Fruit fly (Drosophila melanogaster) whole organism, embryonic: ENCODE data around the gene CG5928.

Experiments
- Aef1 ChIP-seq: fragments of 200-800 bp; sonication (Bioruptor generic); IDR thresholded peaks from 3 replicates; pipeline ENCODE4 v1.3.6; 2022; ENCODE audit warnings: missing biosample characterization, missing genetic modification characterization
- BtbVII ChIP-seq: fragments of 200-800 bp; sonication (Bioruptor generic); optimal IDR thresholded peaks from 3 replicates; lab custom pipeline; 2017; ENCODE audit warnings: missing biosample characterization, mild to moderate bottlenecking, missing genetic modification characterization
- CG10462 ChIP-seq: fragments of 200-800 bp; sonication (Bioruptor generic); optimal IDR thresholded peaks from 2 replicates; lab custom pipeline; 2016; ENCODE audit warnings: missing biosample characterization, missing genetic modification characterization
- CG12219 ChIP-seq: fragments of 200-800 bp; sonication (Bioruptor generic); optimal IDR thresholded peaks from 3 replicates; lab custom pipeline; 2018; ENCODE audit warnings: missing biosample characterization, mild to moderate bottlenecking, missing genetic modification characterization
- CG12299 ChIP-seq: fragments of 200-800 bp; sonication (Bioruptor generic); optimal IDR thresholded peaks from 2 replicates; lab custom pipeline; 2018; ENCODE audit warnings: missing biosample characterization, mild to moderate bottlenecking, missing genetic modification characterization
- CG14710 ChIP-seq: fragments of 200-800 bp; sonication (Bioruptor generic); optimal IDR thresholded peaks from 3 replicates; lab custom pipeline; 2019; ENCODE audit warnings: missing biosample characterization, mild to moderate bottlenecking, missing genetic modification characterization, moderate library complexity
- CG16815 ChIP-seq: fragments of 200-800 bp; sonication (Bioruptor generic); optimal IDR thresholded peaks from 3 replicates; lab custom pipeline; 2017; ENCODE audit warnings: missing biosample characterization, mild to moderate bottlenecking, missing genetic modification characterization
- CG1792 ChIP-seq: fragments of 200-800 bp; sonication (Bioruptor generic); optimal IDR thresholded peaks from 2 replicates; lab custom pipeline; 2016; ENCODE audit warnings: missing biosample characterization, missing genetic modification characterization
- CG18262 ChIP-seq: fragments of 200-800 bp; optimal IDR thresholded peaks from 3 replicates; lab custom pipeline; 2019; ENCODE audit warnings: missing biosample characterization, mild to moderate bottlenecking, missing genetic modification characterization, moderate library complexity
- CG30403 ChIP-seq: fragments of 200-800 bp; sonication (Bioruptor generic); optimal IDR thresholded peaks from 3 replicates; lab custom pipeline; 2016; ENCODE audit warnings: missing biosample characterization, missing genetic modification characterization
- CG31441 ChIP-seq: fragments of 200-800 bp; sonication (Bioruptor generic); IDR thresholded peaks from 2 replicates; pipeline ENCODE4 v1.3.6; 2022; ENCODE audit warnings: missing biosample characterization, missing genetic modification characterization
- CG5245 ChIP-seq: fragments of 200-800 bp; sonication (Bioruptor generic); optimal IDR thresholded peaks from 3 replicates; lab custom pipeline; 2016; ENCODE audit warnings: missing biosample characterization, missing genetic modification characterization
- CG6272 ChIP-seq: fragments of 200-800 bp; sonication (Bioruptor generic); IDR thresholded peaks from 2 replicates; pipeline ENCODE4 v1.3.6; 2022; ENCODE audit warnings: missing biosample characterization, missing genetic modification characterization
- CG6683 ChIP-seq: fragments of 200-800 bp; sonication (Bioruptor generic); optimal IDR thresholded peaks from 2 replicates; lab custom pipeline; 2017; ENCODE audit warnings: missing biosample characterization, mild to moderate bottlenecking, missing genetic modification characterization, missing genetic modification reagents
- CG7745 ChIP-seq: fragments of 200-800 bp; sonication (Bioruptor generic); optimal IDR thresholded peaks from 2 replicates; lab custom pipeline; 2018; ENCODE audit warnings: missing biosample characterization, mild to moderate bottlenecking, missing genetic modification characterization, moderate library complexity
- CTCF ChIP-seq: fragments of 200-800 bp; sonication (Bioruptor generic); optimal IDR thresholded peaks from 2 replicates; lab custom pipeline; 2017; ENCODE audit warnings: missing biosample characterization, mild to moderate bottlenecking, missing genetic modification characterization, moderate library complexity
- CoRest ChIP-seq: fragments of 200-800 bp; sonication (Bioruptor generic); optimal IDR thresholded peaks from 3 replicates; lab custom pipeline; 2018; ENCODE audit warnings: missing biosample characterization, mild to moderate bottlenecking, missing genetic modification characterization, moderate library complexity
- Dip2 ChIP-seq: fragments of 200-800 bp; sonication (Bioruptor generic); IDR thresholded peaks from 2 replicates; pipeline ENCODE4 v1.3.6; 2022; ENCODE audit warnings: missing biosample characterization, missing genetic modification characterization
- Dref ChIP-seq: fragments of 200-800 bp; sonication (Bioruptor generic); IDR thresholded peaks from 2 replicates; pipeline ENCODE4 v1.3.6; 2022; ENCODE audit warnings: missing biosample characterization, missing genetic modification characterization
- Drgx ChIP-seq: fragments of 200-800 bp; sonication (Bioruptor generic); IDR thresholded peaks from 2 replicates; pipeline ENCODE4 v1.3.6; 2022; ENCODE audit warnings: missing biosample characterization, missing genetic modification characterization
- Hr51 ChIP-seq, 2 experiments: fragments of 200-800 bp; sonication (Bioruptor generic); optimal IDR thresholded peaks; 2 replicates in 1 of 2; 3 replicates in 1 of 2; lab custom pipeline; 2016 to 2018; ENCODE audit warnings: missing biosample characterization in 2 of 2, missing genetic modification characterization in 2 of 2, mild to moderate bottlenecking in 1 of 2, moderate library complexity in 1 of 2
- Mrtf ChIP-seq: fragments of 200-800 bp; sonication (Bioruptor generic); IDR thresholded peaks from 3 replicates; pipeline ENCODE4 v1.3.6; 2022; ENCODE audit warnings: missing biosample characterization, missing genetic modification characterization
- Nf-YC ChIP-seq: fragments of 200-800 bp; optimal IDR thresholded peaks from 3 replicates; lab custom pipeline; 2019; ENCODE audit warnings: missing biosample characterization, mild to moderate bottlenecking, missing genetic modification characterization, moderate library complexity
- Oli ChIP-seq: fragments of 200-800 bp; sonication (Bioruptor generic); optimal IDR thresholded peaks from 2 replicates; lab custom pipeline; 2018; ENCODE audit warnings: missing biosample characterization, mild to moderate bottlenecking, missing genetic modification characterization, moderate library complexity
- PHDP ChIP-seq: fragments of 200-800 bp; sonication (Bioruptor generic); optimal IDR thresholded peaks from 3 replicates; lab custom pipeline; 2018; ENCODE audit warnings: missing biosample characterization, mild to moderate bottlenecking, missing genetic modification characterization, moderate library complexity
- Ptx1 ChIP-seq: fragments of 200-800 bp; sonication (Bioruptor generic); IDR thresholded peaks from 2 replicates; pipeline ENCODE4 v1.3.6; 2022; ENCODE audit warnings: missing biosample characterization, missing genetic modification characterization
- Scr ChIP-seq: fragments of 200-800 bp; sonication (Bioruptor generic); IDR thresholded peaks from 2 replicates; pipeline ENCODE4 v1.3.6; 2022; ENCODE audit warnings: missing biosample characterization, missing genetic modification characterization; ENCODE audit not compliant: partially characterized antibody
- Sin3A ChIP-seq: fragments of >200 bp; optimal IDR thresholded peaks from 2 replicates; lab custom pipeline; 2018
- Sry-δ ChIP-seq: fragments of 200-800 bp; sonication (Bioruptor generic); optimal IDR thresholded peaks from 2 replicates; lab custom pipeline; 2016; ENCODE audit warnings: missing biosample characterization, missing genetic modification characterization
- Trl ChIP-seq, 3 experiments: fragments of >200 bp in 2 of 3; fragments of 200-800 bp in 1 of 3; sonication (Bioruptor generic) in 1 of 3; optimal IDR thresholded peaks; 2 replicates in 1 of 3; 3 replicates in 2 of 3; lab custom pipeline; 2016 to 2017; ENCODE audit warnings: missing biosample characterization in 1 of 3, missing genetic modification characterization in 1 of 3
- Xrp1 ChIP-seq: fragments of 200-800 bp; sonication (Bioruptor generic); IDR thresholded peaks from 2 replicates; pipeline ENCODE4 v1.3.6; 2022; ENCODE audit warnings: missing biosample characterization, missing genetic modification characterization
- amos ChIP-seq: fragments of 200-800 bp; sonication (Bioruptor generic); IDR thresholded peaks from 2 replicates; pipeline ENCODE4 v1.3.6; 2022; ENCODE audit warnings: missing biosample characterization, missing genetic modification characterization; ENCODE audit not compliant: partially characterized antibody
- chn ChIP-seq: fragments of 200-800 bp; sonication (Bioruptor generic); optimal IDR thresholded peaks from 2 replicates; lab custom pipeline; 2016; ENCODE audit warnings: missing biosample characterization, missing genetic modification characterization
- ems ChIP-seq: fragments of 200-800 bp; sonication (Bioruptor generic); optimal IDR thresholded peaks from 3 replicates; lab custom pipeline; 2016; ENCODE audit warnings: missing biosample characterization, missing genetic modification characterization
- gsb ChIP-seq: fragments of 200-800 bp; sonication (Bioruptor generic); IDR thresholded peaks from 2 replicates; pipeline ENCODE4 v1.3.6; 2022; ENCODE audit warnings: missing biosample characterization, missing genetic modification characterization
- hb ChIP-seq: fragments of 200-800 bp; sonication (Bioruptor generic); IDR thresholded peaks from 3 replicates; pipeline ENCODE4 v1.3.6; 2022; ENCODE audit warnings: missing biosample characterization, missing genetic modification characterization; ENCODE audit not compliant: partially characterized antibody
- lbe ChIP-seq: fragments of 200-800 bp; sonication (Bioruptor generic); optimal IDR thresholded peaks from 2 replicates; lab custom pipeline; 2016; ENCODE audit warnings: missing biosample characterization, mild to moderate bottlenecking, missing genetic modification characterization
- lola ChIP-seq, 3 experiments: fragments of >200 bp in 2 of 3; fragments of 200-800 bp in 1 of 3; sonication (Bioruptor generic) in 1 of 3; optimal IDR thresholded peaks; 2 replicates each; lab custom pipeline; 2017 to 2019; ENCODE audit warnings: missing biosample characterization in 3 of 3, missing genetic modification characterization in 3 of 3, mild to moderate bottlenecking in 1 of 3, moderate library complexity in 1 of 3
- mam ChIP-seq: fragments of 200-800 bp; sonication (Bioruptor generic); optimal IDR thresholded peaks from 3 replicates; lab custom pipeline; 2016; ENCODE audit warnings: missing biosample characterization, missing genetic modification characterization
- oc ChIP-seq: fragments of 200-800 bp; sonication (Bioruptor generic); optimal IDR thresholded peaks from 2 replicates; lab custom pipeline; 2018; ENCODE audit warnings: missing biosample characterization, mild to moderate bottlenecking, missing genetic modification characterization, moderate library complexity
- odd ChIP-seq: fragments of 200-800 bp; sonication (Bioruptor generic); optimal IDR thresholded peaks from 2 replicates; lab custom pipeline; 2017; ENCODE audit warnings: missing biosample characterization, mild to moderate bottlenecking, missing genetic modification characterization
- pfk ChIP-seq: fragments of 200-800 bp; sonication (Bioruptor generic); optimal IDR thresholded peaks from 2 replicates; lab custom pipeline; 2018; ENCODE audit warnings: missing biosample characterization, mild to moderate bottlenecking, missing genetic modification characterization, moderate library complexity
- pho ChIP-seq: fragments of 200-800 bp; sonication (Bioruptor generic); optimal IDR thresholded peaks from 2 replicates; lab custom pipeline; 2016; ENCODE audit warnings: missing biosample characterization, missing genetic modification characterization
- pum ChIP-seq: fragments of 200-800 bp; sonication (Bioruptor generic); optimal IDR thresholded peaks from 2 replicates; lab custom pipeline; 2016; ENCODE audit warnings: missing biosample characterization, missing genetic modification characterization
- run ChIP-seq: fragments of 200-800 bp; sonication (Bioruptor generic); optimal IDR thresholded peaks from 3 replicates; lab custom pipeline; 2018; ENCODE audit warnings: missing biosample characterization, mild to moderate bottlenecking, missing genetic modification characterization
- schlank ChIP-seq: fragments of 200-800 bp; sonication (Bioruptor generic); optimal IDR thresholded peaks from 2 replicates; lab custom pipeline; 2018; ENCODE audit warnings: missing biosample characterization, mild to moderate bottlenecking, missing genetic modification characterization
- sima ChIP-seq: fragments of 200-800 bp; sonication (Bioruptor generic); optimal IDR thresholded peaks from 2 replicates; lab custom pipeline; 2016; ENCODE audit warnings: missing biosample characterization, missing genetic modification characterization
- slbo ChIP-seq: fragments of 200-800 bp; sonication (Bioruptor generic); IDR thresholded peaks from 2 replicates; pipeline ENCODE4 v1.3.6; 2022; ENCODE audit warnings: missing biosample characterization, missing genetic modification characterization
- so ChIP-seq: fragments of 200-800 bp; sonication (Bioruptor generic); IDR thresholded peaks from 3 replicates; pipeline ENCODE4 v1.3.6; 2022; ENCODE audit warnings: missing biosample characterization, missing genetic modification characterization
- usp ChIP-seq: fragments of >200 bp; optimal IDR thresholded peaks from 2 replicates; lab custom pipeline; 2017; ENCODE audit warnings: missing biosample characterization, missing genetic modification characterization

CG5928 gene

dm6 chrX:6037180-6037946, 30.4 kb upstream of the CG5928 start, which contains the start of the genes rux and MCTS1 (continued):
- TF ChIP-seq Trl (optimal IDR thresholded peaks at IDR 0.05; lab: Kevin White, UChicago) (no peak), Trl (GFP tag; optimal IDR thresholded peaks at IDR 0.05; lab: Kevin White, UChicago) (peak; percentile 39), gsb (GFP tag; lab: Robert Waterston, UW) (no peak), Drgx (GFP tag; lab: Robert Waterston, UW) (no peak), CG16815 (peak; percentile 37), chn (GFP tag; lab: Kevin White, UChicago) (peak; percentile 42), PHDP (tag; lab: Kevin White, UChicago) (no peak), pum (GFP tag; lab: Kevin White, UChicago) (peak; percentile 53), Hr51 (GFP tag; optimal IDR thresholded peaks at IDR 0.05; lab: Kevin White, UChicago) (peak in 1 of 2 experiments; percentile 16), CG18262 (peak; percentile 25), Nf-YC (peak; percentile 23), CG6683 (GFP tag; lab: Kevin White, UChicago) (no peak), amos (GFP tag; lab: Robert Waterston, UW) (peak; percentile 94), CTCF (GFP tag; lab: Kevin White, UChicago) (no peak), Ptx1 (GFP tag; lab: Robert Waterston, UW) (peak; percentile 37), CG7745 (tag; lab: Kevin White, UChicago) (no peak), CG12299 (no peak), BtbVII (GFP tag; lab: Kevin White, UChicago) (no peak), CG1792 (GFP tag; lab: Kevin White, UChicago) (no peak), Xrp1 (no peak), sima (no peak), Scr (GFP tag; lab: Robert Waterston, UW) (peak; percentile 96), CG31441 (0 out of 2 replicates have a peak, but pooled peaks have one; percentile 48), oc (tag; lab: Kevin White, UChicago) (no peak), usp (GFP tag; lab: Kevin White, UChicago) (no peak), hb (GFP tag; lab: Robert Waterston, UW) (peak; percentile 90), lbe (peak; percentile 40), Dip2 (GFP tag; lab: Robert Waterston, UW) (no peak), Oli (peak; percentile 6), CG5245 (peak; percentile 2), CG12219 (GFP tag; lab: Kevin White, UChicago) (no peak), Sry-δ (peak; percentile 89), CG6272 (peak; percentile 53), odd (GFP tag; lab: Kevin White, UChicago) (no peak), Sin3A (lab: Kevin White, UChicago) (peak; percentile 97), Aef1 (GFP tag; lab: Robert Waterston, UW) (peak; percentile 22; the same call in 1 of the 3 replicates), lola (GFP tag; optimal IDR thresholded peaks at IDR 0.05; lab: Kevin White, UChicago) (peak in 1 of 3 experiments; percentile 19), ems (no peak), run (tag; lab: Kevin White, UChicago) (no peak), schlank (tag; lab: Kevin White, UChicago) (no peak), pho (peak; percentile 25), CoRest (tag; lab: Kevin White, UChicago) (peak; percentile 52), mam (GFP tag; lab: Kevin White, UChicago) (peak; percentile 49), Mrtf (GFP tag; lab: Robert Waterston, UW) (peak; percentile 8; the same call in 1 of the 3 replicates), Dref (GFP tag; lab: Robert Waterston, UW) (peak; percentile 93), pfk (GFP tag; lab: Kevin White, UChicago) (no peak), CG10462 (no peak), CG30403 (GFP tag; lab: Kevin White, UChicago) (peak; percentile 64), CG14710 (peak; percentile 55), slbo (GFP tag; lab: Robert Waterston, UW) (peak; percentile 55), so (GFP tag; lab: Robert Waterston, UW) (no peak)
